Worm (Caenorhabditis elegans): ENCODE data around the gene Y38F1A.8.

The Y38F1A.8 gene

DNA sequence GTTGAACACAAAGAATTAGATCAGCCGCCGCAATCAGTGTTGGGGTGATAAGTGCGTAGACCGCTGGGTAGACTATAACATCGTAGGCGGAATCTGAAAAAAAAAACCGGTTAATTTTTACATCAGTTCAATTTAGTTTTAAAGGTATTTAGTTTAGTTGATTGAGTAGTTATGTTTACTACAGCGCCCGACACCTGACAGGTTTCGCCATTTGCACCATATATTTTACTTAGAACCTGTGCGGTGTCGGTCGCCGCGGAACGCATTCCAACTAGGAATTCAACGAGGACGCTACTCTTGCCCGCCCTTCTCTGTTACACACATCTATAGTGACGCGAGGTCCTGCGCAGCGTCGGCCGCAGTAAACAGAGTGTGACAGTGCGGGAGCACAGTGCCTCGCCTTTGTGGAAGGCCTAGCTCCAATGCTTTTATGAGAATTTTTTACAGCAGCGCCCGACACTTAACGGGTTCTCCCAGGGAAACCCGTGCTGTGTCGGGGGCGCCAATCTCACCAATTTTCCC is 32.1 kb downstream of the Y38F1A.8 start:
- TF ChIP-seq tbx-11 (GFP tag; IDR thresholded peaks at IDR 0.05) (no peak), scrt-1 (GFP tag; IDR thresholded peaks at IDR 0.05) (0 out of 2 replicates have a peak, but pooled peaks have one; percentile 30), sea-1 (GFP tag; conservative IDR thresholded peaks at IDR 0.05) (no peak)

DNA sequence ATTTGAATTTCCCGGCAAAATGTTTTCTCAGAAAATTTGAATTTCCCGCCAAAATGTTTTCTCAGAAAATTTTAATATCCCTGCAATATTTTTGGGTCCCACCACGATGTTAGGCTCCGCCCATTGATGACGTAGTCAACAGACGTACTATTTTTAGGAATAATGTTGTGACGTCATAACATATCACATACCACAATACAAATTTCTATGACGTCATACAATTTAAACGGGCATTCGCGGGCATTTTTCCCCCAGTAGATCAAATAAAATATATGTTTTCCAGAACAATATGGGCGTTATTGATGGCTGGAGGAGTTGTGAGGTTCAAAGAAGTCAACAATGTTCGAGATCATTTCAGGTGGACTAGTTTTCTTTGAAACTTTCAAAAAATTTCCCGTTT is 34.4 kb downstream of the Y38F1A.8 start:
- TF ChIP-seq ets-7 (tag; optimal IDR thresholded peaks at IDR 0.05) (no peak), flt-1 (GFP tag; IDR thresholded peaks at IDR 0.05) (no peak), B0310.2 (tag; optimal IDR thresholded peaks at IDR 0.05) (no peak), tbx-37 (GFP tag; conservative IDR thresholded peaks at IDR 0.05) (no peak), ama-1 (optimal IDR thresholded peaks at IDR 0.05) (no peak), ceh-36 (tag; optimal IDR thresholded peaks at IDR 0.05) (no peak), aly-1 (tag; optimal IDR thresholded peaks at IDR 0.05) (no peak), pes-1 (GFP tag; IDR thresholded peaks at IDR 0.05) (no peak)

DNA sequence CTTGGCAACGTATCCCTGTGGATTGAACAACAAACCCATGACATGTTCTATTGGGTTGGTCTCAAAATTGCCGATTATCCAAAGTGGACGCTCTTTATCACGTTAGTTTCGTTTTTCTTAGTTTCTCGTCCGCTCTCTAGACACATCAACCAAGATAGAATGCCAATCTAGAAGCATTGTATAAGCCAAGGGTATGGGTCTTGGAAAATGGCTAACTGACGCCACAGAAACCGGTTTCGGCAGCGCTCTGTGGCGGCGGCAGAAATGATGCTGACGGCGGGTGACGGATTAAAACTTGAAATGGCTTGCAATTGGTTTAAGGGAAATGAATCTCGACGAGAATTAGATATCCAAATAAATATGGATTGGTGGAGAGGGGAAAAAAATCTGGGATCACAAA is 35.1 kb downstream of the Y38F1A.8 start:
- TF ChIP-seq tbx-11 (GFP tag; IDR thresholded peaks at IDR 0.05) (no peak), ceh-13 (GFP tag; optimal IDR thresholded peaks at IDR 0.05) (no peak), aly-1 (tag; optimal IDR thresholded peaks at IDR 0.05) (no peak), hnd-1 (tag; optimal IDR thresholded peaks at IDR 0.05) (no peak), pes-1 (GFP tag; IDR thresholded peaks at IDR 0.05) (no peak), hmg-4 (GFP tag; optimal IDR thresholded peaks at IDR 0.05) (no peak), ceh-36 (tag; optimal IDR thresholded peaks at IDR 0.05) (no peak), flt-1 (GFP tag; IDR thresholded peaks at IDR 0.05) (no peak), ama-1 (optimal IDR thresholded peaks at IDR 0.05) (no peak), ets-7 (tag; optimal IDR thresholded peaks at IDR 0.05) (no peak), tra-4 (tag; optimal IDR thresholded peaks at IDR 0.05) (no peak)

DNA sequence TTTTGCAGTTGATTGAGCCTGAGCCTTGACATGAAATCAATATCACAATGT is 35.3 kb downstream of the Y38F1A.8 start, which contains the start of gene ptr-18:
ptr-18 (plus strand) TSS at position 9 of the 51 bp plus-strand sequence.
- no peak for TF ChIP-seq F13C5.2 (tag; optimal IDR thresholded peaks at IDR 0.05)
- TF ChIP-seq hmg-4 (GFP tag; optimal IDR thresholded peaks at IDR 0.05), result no peak
- no peak for TF ChIP-seq ceh-36 (tag; optimal IDR thresholded peaks at IDR 0.05)
- no peak for TF ChIP-seq tra-4 (tag; optimal IDR thresholded peaks at IDR 0.05)
- no peak for TF ChIP-seq ets-7 (tag; optimal IDR thresholded peaks at IDR 0.05)
- no peak for TF ChIP-seq ceh-13 (GFP tag; optimal IDR thresholded peaks at IDR 0.05)
- no peak for TF ChIP-seq sea-1 (GFP tag; conservative IDR thresholded peaks at IDR 0.05)
- TF ChIP-seq pes-1 (GFP tag; IDR thresholded peaks at IDR 0.05), result no peak
- TF ChIP-seq aly-1 (tag; optimal IDR thresholded peaks at IDR 0.05), result no peak
- no peak for TF ChIP-seq tbx-11 (GFP tag; IDR thresholded peaks at IDR 0.05)
- TF ChIP-seq hnd-1 (tag; optimal IDR thresholded peaks at IDR 0.05), result no peak
- TF ChIP-seq scrt-1 (GFP tag; IDR thresholded peaks at IDR 0.05), result no peak
- TF ChIP-seq B0310.2 (tag; optimal IDR thresholded peaks at IDR 0.05), result no peak
- no peak for TF ChIP-seq flt-1 (GFP tag; IDR thresholded peaks at IDR 0.05)
- TF ChIP-seq hmbx-1 (tag; optimal IDR thresholded peaks at IDR 0.05), result no peak
- no peak for TF ChIP-seq tbx-37 (GFP tag; conservative IDR thresholded peaks at IDR 0.05)
- no peak for TF ChIP-seq ama-1 (optimal IDR thresholded peaks at IDR 0.05)

DNA sequence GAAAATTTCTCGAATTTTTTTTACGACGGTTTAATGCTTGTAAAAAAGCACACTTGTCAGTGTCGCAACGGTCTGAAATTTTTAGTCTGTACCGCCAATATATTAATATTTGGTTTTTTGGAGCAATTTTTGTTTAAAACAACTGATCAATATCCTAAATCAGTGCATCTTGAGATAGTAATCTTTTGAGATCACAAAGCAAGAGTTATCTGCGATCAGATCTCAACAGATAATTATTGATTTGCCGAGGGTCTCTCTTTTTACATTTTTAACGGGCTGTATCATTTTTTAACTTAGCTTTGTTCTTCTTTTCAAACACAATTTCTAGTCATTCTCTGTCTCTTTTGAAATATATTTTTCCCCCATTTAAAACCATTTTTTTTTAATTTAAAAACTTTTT is 35.5 kb downstream of the Y38F1A.8 start:
- TF ChIP-seq flt-1 (GFP tag; IDR thresholded peaks at IDR 0.05) (no peak), hmg-4 (GFP tag; optimal IDR thresholded peaks at IDR 0.05) (no peak), ama-1 (optimal IDR thresholded peaks at IDR 0.05) (no peak), hmbx-1 (tag; optimal IDR thresholded peaks at IDR 0.05) (no peak)

DNA sequence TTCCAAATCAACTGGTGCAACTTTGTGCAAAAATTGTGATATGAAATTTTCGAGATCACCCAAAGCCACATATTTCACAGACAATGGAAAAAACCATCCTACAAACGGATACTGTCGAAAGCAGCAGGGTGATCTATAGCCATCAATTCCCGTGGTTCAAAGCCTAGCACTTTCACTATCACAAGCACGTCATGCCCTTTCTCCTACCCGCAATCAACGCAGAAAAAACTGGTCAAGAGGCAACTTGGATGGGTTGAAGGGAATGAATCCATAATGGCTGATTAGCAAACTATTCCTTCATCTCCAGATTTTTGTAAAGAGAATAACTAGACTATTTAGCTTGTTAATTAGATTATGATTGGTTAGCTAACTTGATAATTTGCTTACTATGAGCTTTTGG is 38.9 kb downstream of the Y38F1A.8 start:
- no peak for TF ChIP-seq tbx-11 (GFP tag; IDR thresholded peaks at IDR 0.05)
- no peak for TF ChIP-seq flt-1 (GFP tag; IDR thresholded peaks at IDR 0.05)
- no peak for TF ChIP-seq ceh-36 (tag; optimal IDR thresholded peaks at IDR 0.05)
- TF ChIP-seq ets-7 (tag; optimal IDR thresholded peaks at IDR 0.05), result no peak
- TF ChIP-seq pes-1 (GFP tag; IDR thresholded peaks at IDR 0.05), result no peak
- TF ChIP-seq ceh-13 (GFP tag; optimal IDR thresholded peaks at IDR 0.05), result no peak
- no peak for TF ChIP-seq hmg-4 (GFP tag; optimal IDR thresholded peaks at IDR 0.05)
- TF ChIP-seq tra-4 (tag; optimal IDR thresholded peaks at IDR 0.05), result no peak
- no peak for TF ChIP-seq F13C5.2 (tag; optimal IDR thresholded peaks at IDR 0.05)
- no peak for TF ChIP-seq B0310.2 (tag; optimal IDR thresholded peaks at IDR 0.05)
- TF ChIP-seq hnd-1 (tag; optimal IDR thresholded peaks at IDR 0.05), result no peak
- TF ChIP-seq aly-1 (tag; optimal IDR thresholded peaks at IDR 0.05), result no peak
- TF ChIP-seq ama-1 (optimal IDR thresholded peaks at IDR 0.05), result no peak
- no peak for TF ChIP-seq hmbx-1 (tag; optimal IDR thresholded peaks at IDR 0.05)
- no peak for TF ChIP-seq tbx-37 (GFP tag; conservative IDR thresholded peaks at IDR 0.05)
- no peak for TF ChIP-seq scrt-1 (GFP tag; IDR thresholded peaks at IDR 0.05)
- TF ChIP-seq sea-1 (GFP tag; conservative IDR thresholded peaks at IDR 0.05), result no peak

DNA sequence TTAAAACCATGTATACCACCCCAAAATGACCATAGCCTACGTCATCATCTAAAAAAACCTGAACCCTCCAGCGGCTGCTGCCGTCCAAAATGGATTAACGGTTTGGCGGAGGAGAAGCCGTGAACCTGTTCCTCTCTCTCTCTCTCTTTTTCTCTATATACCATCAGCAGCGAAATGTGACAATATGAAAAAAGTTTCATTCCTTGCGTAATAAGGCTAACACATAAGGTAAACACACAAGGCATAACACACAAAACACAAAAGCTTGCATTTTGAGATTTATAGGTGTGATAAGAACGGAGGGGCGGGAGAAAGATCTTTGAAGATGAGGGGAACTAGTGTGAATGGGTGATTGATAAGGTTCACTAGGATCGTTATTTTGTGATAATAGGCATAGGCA is 39.4 kb downstream of the Y38F1A.8 start:
- no peak for TF ChIP-seq pes-1 (GFP tag; IDR thresholded peaks at IDR 0.05)
- no peak for TF ChIP-seq F13C5.2 (tag; optimal IDR thresholded peaks at IDR 0.05)
- TF ChIP-seq sea-1 (GFP tag; conservative IDR thresholded peaks at IDR 0.05), result no peak
- no peak for TF ChIP-seq aly-1 (tag; optimal IDR thresholded peaks at IDR 0.05)
- TF ChIP-seq tbx-11 (GFP tag; IDR thresholded peaks at IDR 0.05), result no peak
- no peak for TF ChIP-seq ets-7 (tag; optimal IDR thresholded peaks at IDR 0.05)
- no peak for TF ChIP-seq flt-1 (GFP tag; IDR thresholded peaks at IDR 0.05)
- no peak for TF ChIP-seq hmg-4 (GFP tag; optimal IDR thresholded peaks at IDR 0.05)
- TF ChIP-seq B0310.2 (tag; optimal IDR thresholded peaks at IDR 0.05), result no peak
- no peak for TF ChIP-seq hnd-1 (tag; optimal IDR thresholded peaks at IDR 0.05)
- no peak for TF ChIP-seq tra-4 (tag; optimal IDR thresholded peaks at IDR 0.05)
- no peak for TF ChIP-seq tbx-37 (GFP tag; conservative IDR thresholded peaks at IDR 0.05)
- no peak for TF ChIP-seq ama-1 (optimal IDR thresholded peaks at IDR 0.05)
- TF ChIP-seq scrt-1 (GFP tag; IDR thresholded peaks at IDR 0.05), result no peak
- no peak for TF ChIP-seq ceh-36 (tag; optimal IDR thresholded peaks at IDR 0.05)
- TF ChIP-seq ceh-13 (GFP tag; optimal IDR thresholded peaks at IDR 0.05), result no peak
- no peak for TF ChIP-seq hmbx-1 (tag; optimal IDR thresholded peaks at IDR 0.05)

DNA sequence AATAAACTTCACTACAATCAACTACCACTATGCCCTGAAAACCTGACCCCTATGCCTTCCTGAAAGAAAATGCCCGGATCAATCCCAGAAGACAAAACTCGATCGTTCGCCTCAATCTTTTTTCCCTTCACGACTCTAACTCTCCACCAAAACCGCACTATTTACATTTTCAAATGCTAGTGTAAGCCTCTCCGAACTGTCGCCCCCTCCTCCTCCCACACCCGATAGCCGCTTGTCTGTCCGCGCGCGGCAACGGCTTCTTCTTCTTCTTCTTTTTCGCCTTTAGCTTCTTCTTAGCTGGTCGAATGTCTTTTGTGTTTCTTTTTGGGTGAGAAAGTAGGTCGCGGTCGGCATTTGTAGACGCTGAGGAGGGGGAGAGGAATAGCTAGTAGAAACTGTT is 40.4 kb downstream of the Y38F1A.8 start:
- TF ChIP-seq flt-1 (GFP tag; IDR thresholded peaks at IDR 0.05) (no peak), aly-1 (tag; optimal IDR thresholded peaks at IDR 0.05) (no peak), tbx-37 (GFP tag; conservative IDR thresholded peaks at IDR 0.05) (no peak), hnd-1 (tag; optimal IDR thresholded peaks at IDR 0.05) (no peak), ets-7 (tag; optimal IDR thresholded peaks at IDR 0.05) (no peak), tra-4 (tag; optimal IDR thresholded peaks at IDR 0.05) (no peak), ceh-36 (tag; optimal IDR thresholded peaks at IDR 0.05) (no peak), sea-1 (GFP tag; conservative IDR thresholded peaks at IDR 0.05) (no peak), B0310.2 (tag; optimal IDR thresholded peaks at IDR 0.05) (no peak), hmbx-1 (tag; optimal IDR thresholded peaks at IDR 0.05) (no peak), hmg-4 (GFP tag; optimal IDR thresholded peaks at IDR 0.05) (no peak), tbx-11 (GFP tag; IDR thresholded peaks at IDR 0.05) (no peak), ama-1 (optimal IDR thresholded peaks at IDR 0.05) (no peak), ceh-13 (GFP tag; optimal IDR thresholded peaks at IDR 0.05) (no peak), pes-1 (GFP tag; IDR thresholded peaks at IDR 0.05) (no peak), F13C5.2 (tag; optimal IDR thresholded peaks at IDR 0.05) (no peak), scrt-1 (GFP tag; IDR thresholded peaks at IDR 0.05) (no peak)

All from whole organism, early embryonic.